Worm (Caenorhabditis elegans) whole organism, L3 larva: ENCODE data around the gene rom-2.

ENCODE experiments used
- daf-12 ChIP-seq: fragments of 150-350 bp; optimal IDR thresholded peaks from 2 replicates; lab custom pipeline; 2014; ENCODE audit warnings: missing biosample characterization, missing genetic modification reagents, missing genetic modification characterization
- elt-2 ChIP-seq: sonication (generic microtip); optimal IDR thresholded peaks from 2 replicates; lab custom pipeline; 2016; ENCODE audit warnings: missing genetic modification reagents, mild to moderate bottlenecking, missing genetic modification characterization, missing compliant biosample characterization
- pqm-1 ChIP-seq: fragments of 150-350 bp; optimal IDR thresholded peaks from 2 replicates; lab custom pipeline; 2017; ENCODE audit warnings: missing biosample characterization, missing genetic modification characterization, inconsistent platforms
- skn-1 ChIP-seq: fragments of 150-350 bp; optimal IDR thresholded peaks from 2 replicates; lab custom pipeline; 2014; ENCODE audit warnings: missing biosample characterization, missing genetic modification characterization

ce11 chrIII:9623460-9623859 lies 28.0 kb upstream of the rom-2 start:
- no peak for TF ChIP-seq elt-2
- TF ChIP-seq pqm-1 (tag; lab: Kevin White, UChicago), result no peak
- no peak for TF ChIP-seq skn-1 (tag; lab: Kevin White, UChicago)
- TF ChIP-seq daf-12, result no peak
